Fruit fly (Drosophila melanogaster): ENCODE data around the gene Nhe2.

- TF ChIP-seq Hmr (GFP tag; optimal IDR thresholded peaks at IDR 0.05) (no peak), wek (GFP tag; optimal IDR thresholded peaks at IDR 0.05) (no peak), CG2712 (tag; optimal IDR thresholded peaks at IDR 0.05) (no peak), mam (GFP tag; optimal IDR thresholded peaks at IDR 0.05) (no peak), trem (tag; optimal IDR thresholded peaks at IDR 0.05) (no peak), Abd-B (GFP tag; optimal IDR thresholded peaks at IDR 0.05) (no peak), CG10565 (GFP tag; optimal IDR thresholded peaks at IDR 0.05) (no peak), zfh1 (GFP tag; IDR thresholded peaks at IDR 0.05) (no peak)
These were observed 6.5 kb upstream of the Nhe2 start for dm6 chr2L:21097850-21098249.

All from whole organism, embryonic.